Worm (Caenorhabditis elegans) whole organism, mixed stage, embryonic: Measurements from ENCODE around the gene Y57A10C.9.

Experiments
- M03D4.4 ChIP-seq: sonication (generic microtip); optimal IDR thresholded peaks from 2 replicates; lab custom pipeline; 2017; ENCODE audit warnings: mild to moderate bottlenecking, missing genetic modification characterization, missing compliant biosample characterization
- bed-3 ChIP-seq: fragments of 200-800 bp; sonication (Bioruptor generic); optimal IDR thresholded peaks from 3 replicates; lab custom pipeline; 2018; ENCODE audit warnings: mild to moderate bottlenecking, missing genetic modification characterization, moderate library complexity, missing compliant biosample characterization
- blmp-1 ChIP-seq: fragments of 150-350 bp; optimal IDR thresholded peaks from 2 replicates; lab custom pipeline; 2014; ENCODE audit warnings: missing biosample characterization, missing genetic modification characterization
- ceh-39 ChIP-seq: fragments of 150-350 bp; optimal IDR thresholded peaks from 2 replicates; lab custom pipeline; 2014; ENCODE audit warnings: missing biosample characterization, missing genetic modification characterization
- ceh-43 ChIP-seq: fragments of 200-800 bp; sonication (Bioruptor generic); optimal IDR thresholded peaks from 2 replicates; lab custom pipeline; 2018; ENCODE audit warnings: mild to moderate bottlenecking, missing genetic modification characterization, moderate library complexity, missing compliant biosample characterization
- ceh-83 ChIP-seq: fragments of 200-800 bp; sonication (Bioruptor generic); optimal IDR thresholded peaks from 2 replicates; lab custom pipeline; 2018; ENCODE audit warnings: mild to moderate bottlenecking, missing genetic modification characterization, missing compliant biosample characterization
- ces-1 ChIP-seq: fragments of 150-350 bp; optimal IDR thresholded peaks from 2 replicates; lab custom pipeline; 2014; ENCODE audit warnings: missing biosample characterization, missing genetic modification reagents, missing genetic modification characterization
- cnd-1 ChIP-seq: fragments of 200-800 bp; sonication (Bioruptor generic); optimal IDR thresholded peaks from 2 replicates; lab custom pipeline; 2018; ENCODE audit warnings: mild to moderate bottlenecking, missing genetic modification characterization, missing compliant biosample characterization
- elt-1 ChIP-seq: sonication (generic microtip); optimal IDR thresholded peaks from 2 replicates; lab custom pipeline; 2017; ENCODE audit warnings: missing genetic modification characterization, mild to moderate bottlenecking, missing compliant biosample characterization, antibody characterized with exemption, moderate library complexity, borderline replicate concordance; ENCODE audit not compliant: insufficient read depth
- elt-3 ChIP-seq: fragments of 150-350 bp; optimal IDR thresholded peaks from 2 replicates; lab custom pipeline; 2014; ENCODE audit warnings: missing biosample characterization, missing genetic modification characterization
- flh-1 ChIP-seq: fragments of 200-800 bp; sonication (Bioruptor generic); optimal IDR thresholded peaks from 2 replicates; lab custom pipeline; 2018; ENCODE audit warnings: mild to moderate bottlenecking, missing genetic modification characterization, moderate library complexity, missing compliant biosample characterization
- ham-2 ChIP-seq: fragments of 200-800 bp; sonication (Bioruptor generic); optimal IDR thresholded peaks from 2 replicates; lab custom pipeline; 2018; ENCODE audit warnings: mild to moderate bottlenecking, missing genetic modification characterization, missing compliant biosample characterization
- hlh-1 ChIP-seq: fragments of 150-350 bp; optimal IDR thresholded peaks from 2 replicates; lab custom pipeline; 2014; ENCODE audit warnings: missing biosample characterization, missing genetic modification reagents, missing genetic modification characterization
- lin-13 ChIP-seq: fragments of 150-350 bp; optimal IDR thresholded peaks from 2 replicates; lab custom pipeline; 2014; ENCODE audit warnings: missing biosample characterization, missing genetic modification characterization
- lin-32 ChIP-seq: fragments of 200-800 bp; sonication (Bioruptor generic); optimal IDR thresholded peaks from 2 replicates; lab custom pipeline; 2018; ENCODE audit warnings: mild to moderate bottlenecking, missing genetic modification characterization, missing compliant biosample characterization
- lsy-2 ChIP-seq: fragments of 150-350 bp; optimal IDR thresholded peaks from 2 replicates; lab custom pipeline; 2014; ENCODE audit warnings: missing biosample characterization, missing genetic modification characterization
- mab-5 ChIP-seq: fragments of 150-350 bp; optimal IDR thresholded peaks from 2 replicates; lab custom pipeline; 2014; ENCODE audit warnings: missing biosample characterization, missing genetic modification characterization
- mep-1 ChIP-seq: fragments of 150-350 bp; optimal IDR thresholded peaks from 2 replicates; lab custom pipeline; 2017; ENCODE audit warnings: missing biosample characterization, missing genetic modification reagents, missing genetic modification characterization, inconsistent platforms
- mls-2 ChIP-seq: sonication (generic microtip); optimal IDR thresholded peaks from 2 replicates; lab custom pipeline; 2016; ENCODE audit warnings: mild to moderate bottlenecking, missing genetic modification characterization, moderate library complexity, missing compliant biosample characterization
- nhr-12 ChIP-seq: fragments of 150-350 bp; optimal IDR thresholded peaks from 2 replicates; lab custom pipeline; 2014; ENCODE audit warnings: missing biosample characterization, missing genetic modification characterization
- nhr-2 ChIP-seq: fragments of 150-350 bp; optimal IDR thresholded peaks from 2 replicates; lab custom pipeline; 2014; ENCODE audit warnings: missing biosample characterization, missing genetic modification characterization
- nhr-237 ChIP-seq: fragments of 150-350 bp; optimal IDR thresholded peaks from 2 replicates; lab custom pipeline; 2014; ENCODE audit warnings: missing biosample characterization, missing genetic modification characterization
- nhr-28 ChIP-seq: fragments of 150-350 bp; optimal IDR thresholded peaks from 2 replicates; lab custom pipeline; 2014; ENCODE audit warnings: missing biosample characterization, missing genetic modification characterization
- nhr-76 ChIP-seq: sonication (generic microtip); optimal IDR thresholded peaks from 2 replicates; lab custom pipeline; 2017; ENCODE audit warnings: missing biosample characterization, missing genetic modification characterization
- pha-4 ChIP-seq: fragments of 150-350 bp; optimal IDR thresholded peaks from 2 replicates; lab custom pipeline; 2018; ENCODE audit warnings: missing biosample characterization, missing genetic modification reagents, missing genetic modification characterization
- sem-2 ChIP-seq: fragments of 200-800 bp; sonication (Bioruptor generic); optimal IDR thresholded peaks from 2 replicates; lab custom pipeline; 2018; ENCODE audit warnings: mild to moderate bottlenecking, missing genetic modification characterization, missing compliant biosample characterization
- sptf-1 ChIP-seq: sonication (generic microtip); optimal IDR thresholded peaks from 2 replicates; lab custom pipeline; 2017; ENCODE audit warnings: mild to moderate bottlenecking, missing genetic modification characterization, moderate library complexity, missing compliant biosample characterization
- tbx-8 ChIP-seq: fragments of 200-800 bp; sonication (Bioruptor generic); optimal IDR thresholded peaks from 2 replicates; lab custom pipeline; 2018; ENCODE audit warnings: mild to moderate bottlenecking, missing genetic modification characterization, moderate library complexity, missing compliant biosample characterization
- unc-120 ChIP-seq: sonication (generic microtip); optimal IDR thresholded peaks from 2 replicates; lab custom pipeline; 2017; ENCODE audit warnings: missing genetic modification characterization, missing compliant biosample characterization; ENCODE audit not compliant: poor library complexity, severe bottlenecking
- zip-8 ChIP-seq: fragments of 150-350 bp; optimal IDR thresholded peaks from 2 replicates; lab custom pipeline; 2014; ENCODE audit warnings: missing biosample characterization, missing genetic modification characterization
- ztf-11 ChIP-seq: fragments of 150-350 bp; optimal IDR thresholded peaks from 2 replicates; lab custom pipeline; 2014; ENCODE audit warnings: missing biosample characterization, missing genetic modification characterization

Gene Y57A10C.9

ce11 chrII:12460602-12461453 is 22.5 kb upstream of the Y57A10C.9 start, which contains the start of gene tag-280:
tag-280 (plus strand) TSS chrII:12460652.
- TF ChIP-seq lsy-2 (tag; lab: Kevin White, UChicago) (no peak), ceh-39 (tag; lab: Kevin White, UChicago) (no peak), cnd-1 (tag; lab: Kevin White, UChicago) (no peak), ceh-43 (GFP tag; lab: Kevin White, UChicago) (no peak), ceh-83 (GFP tag; lab: Kevin White, UChicago) (no peak), tbx-8 (GFP tag; lab: Kevin White, UChicago) (no peak), lin-13 (tag; lab: Kevin White, UChicago) (no peak), nhr-28 (tag; lab: Kevin White, UChicago) (no peak), ham-2 (no peak), nhr-76 (tag; lab: Kevin White, UChicago) (no peak), ces-1 (GFP tag; lab: Kevin White, UChicago) (no peak), flh-1 (GFP tag; lab: Kevin White, UChicago) (no peak), blmp-1 (tag; lab: Kevin White, UChicago) (no peak), sem-2 (GFP tag; lab: Kevin White, UChicago) (no peak), elt-1 (tag; lab: Kevin White, UChicago) (no peak), mab-5 (no peak), nhr-237 (no peak)

ce11 chrII:12459422-12459821 is 21.1 kb upstream of the Y57A10C.9 start, which contains the start of gene tag-281:
tag-281 (plus strand) TSS chrII:12459761.
- no peak for TF ChIP-seq bed-3 (GFP tag; lab: Kevin White, UChicago)
- no peak for TF ChIP-seq mls-2 (tag; lab: Kevin White, UChicago)
- TF ChIP-seq ces-1 (GFP tag; lab: Kevin White, UChicago) = peak; percentile 70
- TF ChIP-seq lin-13 (tag; lab: Kevin White, UChicago) = peak; percentile 9
- peak; percentile 25 for TF ChIP-seq sptf-1
- TF ChIP-seq ceh-39 (tag; lab: Kevin White, UChicago) = peak; percentile 37
- peak; percentile 72 for TF ChIP-seq mep-1
- peak; percentile 38 for TF ChIP-seq nhr-2 (tag; lab: Kevin White, UChicago)
- TF ChIP-seq tbx-8 (GFP tag; lab: Kevin White, UChicago) = no peak
- TF ChIP-seq lin-32 = no peak
- no peak for TF ChIP-seq unc-120 (tag; lab: Kevin White, UChicago)
- no peak for TF ChIP-seq nhr-12 (tag; lab: Kevin White, UChicago)
- no peak for TF ChIP-seq blmp-1 (tag; lab: Kevin White, UChicago)
- TF ChIP-seq elt-1 (tag; lab: Kevin White, UChicago) = no peak
- TF ChIP-seq cnd-1 (tag; lab: Kevin White, UChicago) = no peak
- peak; percentile 17 for TF ChIP-seq pha-4 (tag; lab: Kevin White, UChicago)
- TF ChIP-seq ham-2 = no peak
- TF ChIP-seq lsy-2 (tag; lab: Kevin White, UChicago) = peak; percentile 82
- peak; percentile 54 for TF ChIP-seq nhr-237
- no peak for TF ChIP-seq M03D4.4 (tag; lab: Kevin White, UChicago)

ce11 chrII:12457275-12457674 is 18.9 kb upstream of the Y57A10C.9 start, which contains the start of gene sre-38:
sre-38 (plus strand) TSS chrII:12457575.
- TF ChIP-seq cnd-1 (tag; lab: Kevin White, UChicago) (no peak), blmp-1 (tag; lab: Kevin White, UChicago) (no peak), mep-1 (no peak), hlh-1 (tag; lab: Kevin White, UChicago) (no peak), flh-1 (GFP tag; lab: Kevin White, UChicago) (no peak), nhr-76 (tag; lab: Kevin White, UChicago) (no peak), lin-32 (no peak), nhr-12 (tag; lab: Kevin White, UChicago) (no peak), elt-3 (tag; lab: Kevin White, UChicago) (no peak), mls-2 (tag; lab: Kevin White, UChicago) (no peak)
- TF ChIP-seq, all 35 proteins: peak for 0

ce11 chrII:12456633-12457032 is 18.3 kb upstream of the Y57A10C.9 start, which contains the start of gene sre-32:
sre-32 (minus strand) TSS chrII:12456733.
- no peak for TF ChIP-seq bed-3 (GFP tag; lab: Kevin White, UChicago)
- no peak for TF ChIP-seq nhr-237
- no peak for TF ChIP-seq lin-13 (tag; lab: Kevin White, UChicago)
- no peak for TF ChIP-seq unc-120 (tag; lab: Kevin White, UChicago)
- no peak for TF ChIP-seq ztf-11
- no peak for TF ChIP-seq ceh-83 (GFP tag; lab: Kevin White, UChicago)
- TF ChIP-seq nhr-12 (tag; lab: Kevin White, UChicago) = no peak
- TF ChIP-seq hlh-1 (tag; lab: Kevin White, UChicago) = no peak
- no peak for TF ChIP-seq zip-8 (tag; lab: Kevin White, UChicago)
- TF ChIP-seq lin-32 = no peak
- TF ChIP-seq ham-2 = no peak
- TF ChIP-seq nhr-76 (tag; lab: Kevin White, UChicago) = no peak
